3 fruit fly cellular contexts compared by ENCODE assay signal in genomic region chr3R:26956376-26957062, dm6.
TF ChIP-seq lines count a peak whose summit lies in the region.

No protein-coding gene starts in this region.

- TF ChIP-seq CTCF in S2 (optimal IDR thresholded peaks at IDR 0.05; lab: Kevin White, UChicago): peak; percentile 82 to 83
- peak; percentile 88 for TF ChIP-seq CTCF in whole organism, embryonic (GFP tag; optimal IDR thresholded peaks at IDR 0.05; lab: Kevin White, UChicago)

TF ChIP-seq in whole organism, embryonic, 481 proteins besides CTCF, POLR2A, EP300 and RAD21 (continues in another document):
- no peak for TF ChIP-seq salm (tag; optimal IDR thresholded peaks at IDR 0.05; lab: Kevin White, UChicago)
- TF ChIP-seq CG16863 (GFP tag; optimal IDR thresholded peaks at IDR 0.05; lab: Kevin White, UChicago): no peak
- no peak for TF ChIP-seq CG12104 (GFP tag; optimal IDR thresholded peaks at IDR 0.05; lab: Kevin White, UChicago)
- TF ChIP-seq dmrt11E (tag; optimal IDR thresholded peaks at IDR 0.05; lab: Kevin White, UChicago): no peak
- TF ChIP-seq CG6272 (GFP tag; IDR thresholded peaks at IDR 0.05; lab: Robert Waterston, UW): 0 out of 2 replicates have a peak, but pooled peaks have one; percentile 11
- TF ChIP-seq CG14050 (GFP tag; IDR thresholded peaks at IDR 0.05; lab: Robert Waterston, UW): no peak
- no peak for TF ChIP-seq pzg (GFP tag; optimal IDR thresholded peaks at IDR 0.05; lab: Kevin White, UChicago)
- TF ChIP-seq CG5245 (GFP tag; optimal IDR thresholded peaks at IDR 0.05; lab: Kevin White, UChicago): no peak
- TF ChIP-seq CG33213 (GFP tag; optimal IDR thresholded peaks at IDR 0.05; lab: Kevin White, UChicago): no peak
- no peak for TF ChIP-seq crc (GFP tag; optimal IDR thresholded peaks at IDR 0.05; lab: Kevin White, UChicago)
- no peak for TF ChIP-seq CG10366 (GFP tag; IDR thresholded peaks at IDR 0.05; lab: Robert Waterston, UW)
- TF ChIP-seq GATAe (GFP tag; conservative IDR thresholded peaks at IDR 0.05; lab: Robert Waterston, UW): no peak
- no peak for TF ChIP-seq CG2116 (GFP tag; optimal IDR thresholded peaks at IDR 0.05; lab: Kevin White, UChicago)
- TF ChIP-seq Gsc (GFP tag; IDR thresholded peaks at IDR 0.05; lab: Robert Waterston, UW): no peak
- TF ChIP-seq ranshi (GFP tag; IDR thresholded peaks at IDR 0.05; lab: Robert Waterston, UW): no peak
- no peak for TF ChIP-seq Fer2 (tag; optimal IDR thresholded peaks at IDR 0.05; lab: Kevin White, UChicago)
- TF ChIP-seq CG6689 (GFP tag; IDR thresholded peaks at IDR 0.05; lab: Robert Waterston, UW): no peak
- no peak for TF ChIP-seq CG11696 (GFP tag; IDR thresholded peaks at IDR 0.05; lab: Robert Waterston, UW)
- TF ChIP-seq E2f1 (GFP tag; IDR thresholded peaks at IDR 0.05; lab: Robert Waterston, UW): no peak
- TF ChIP-seq CG4360 (GFP tag; IDR thresholded peaks at IDR 0.05; lab: Robert Waterston, UW): no peak
- no peak for TF ChIP-seq otp (GFP tag; IDR thresholded peaks at IDR 0.05; lab: Robert Waterston, UW)
- no peak for TF ChIP-seq Hmx (GFP tag; optimal IDR thresholded peaks at IDR 0.05; lab: Kevin White, UChicago)
- TF ChIP-seq CG1233 (GFP tag; optimal IDR thresholded peaks at IDR 0.05; lab: Kevin White, UChicago): peak; percentile 21
- TF ChIP-seq Doc2 (GFP tag; IDR thresholded peaks at IDR 0.05; lab: Robert Waterston, UW): no peak
- TF ChIP-seq CHES-1-like (GFP tag; optimal IDR thresholded peaks at IDR 0.05; lab: Kevin White, UChicago): no peak
- no peak for TF ChIP-seq Doc3 (GFP tag; IDR thresholded peaks at IDR 0.05; lab: Robert Waterston, UW; ENCODE audit: partially characterized antibody)
- no peak for TF ChIP-seq CG11695 (GFP tag; IDR thresholded peaks at IDR 0.05; lab: Robert Waterston, UW)
- TF ChIP-seq pnt (GFP tag; optimal IDR thresholded peaks at IDR 0.05; lab: Kevin White, UChicago): no peak
- no peak for TF ChIP-seq CG16815 (GFP tag; optimal IDR thresholded peaks at IDR 0.05; lab: Kevin White, UChicago)
- TF ChIP-seq chif (GFP tag; optimal IDR thresholded peaks at IDR 0.05; lab: Kevin White, UChicago): no peak
- no peak; the same call in 2 of the 3 replicates for TF ChIP-seq ci (GFP tag; IDR thresholded peaks at IDR 0.05; lab: Robert Waterston, UW)
- TF ChIP-seq CG3281 (GFP tag; optimal IDR thresholded peaks at IDR 0.05; lab: Kevin White, UChicago): no peak
- TF ChIP-seq Trl (optimal IDR thresholded peaks at IDR 0.05; lab: Kevin White, UChicago): no peak
- TF ChIP-seq Trl (GFP tag; optimal IDR thresholded peaks at IDR 0.05; lab: Kevin White, UChicago): no peak
- no peak for TF ChIP-seq Hr3 (GFP tag; optimal IDR thresholded peaks at IDR 0.05; lab: Kevin White, UChicago)
- no peak for TF ChIP-seq Hr78 (GFP tag; optimal IDR thresholded peaks at IDR 0.05; lab: Kevin White, UChicago)
- no peak for TF ChIP-seq CG7556 (GFP tag; optimal IDR thresholded peaks at IDR 0.05; lab: Kevin White, UChicago)
- no peak for TF ChIP-seq CG2199 (GFP tag; IDR thresholded peaks at IDR 0.05; lab: Robert Waterston, UW)
- TF ChIP-seq CG17361 (GFP tag; IDR thresholded peaks at IDR 0.05; lab: Robert Waterston, UW): 0 out of 3 replicates have a peak, but pooled peaks have one; percentile 18
- TF ChIP-seq unpg (GFP tag; optimal IDR thresholded peaks at IDR 0.05; lab: Kevin White, UChicago): no peak
- no peak for TF ChIP-seq CG34376 (GFP tag; optimal IDR thresholded peaks at IDR 0.05; lab: Kevin White, UChicago)
- TF ChIP-seq lilli (GFP tag; optimal IDR thresholded peaks at IDR 0.05; lab: Kevin White, UChicago): no peak
- TF ChIP-seq rib (GFP tag; IDR thresholded peaks at IDR 0.05; lab: Robert Waterston, UW): no peak
- TF ChIP-seq jigr1 (GFP tag; IDR thresholded peaks at IDR 0.05; lab: Robert Waterston, UW): no peak
- no peak for TF ChIP-seq CG4282 (GFP tag; optimal IDR thresholded peaks at IDR 0.05; lab: Kevin White, UChicago)
- no peak for TF ChIP-seq knrl (GFP tag; IDR thresholded peaks at IDR 0.05; lab: Robert Waterston, UW; ENCODE audit: partially characterized antibody)
- no peak for TF ChIP-seq CG30403 (GFP tag; optimal IDR thresholded peaks at IDR 0.05; lab: Kevin White, UChicago)

TF ChIP-seq in whole organism, prepupa, 60 proteins besides CTCF, POLR2A, EP300 and RAD21:
- no peak for TF ChIP-seq Gug (GFP tag; IDR thresholded peaks at IDR 0.05; lab: Robert Waterston, UW)
- peak; percentile 21 for TF ChIP-seq Eip78C (GFP tag; lab: Kevin White, UChicago)
- no peak for TF ChIP-seq CG6854 (GFP tag; optimal IDR thresholded peaks at IDR 0.05; lab: Kevin White, UChicago)
- TF ChIP-seq acj6 (GFP tag; optimal IDR thresholded peaks at IDR 0.05; lab: Kevin White, UChicago): no peak
- TF ChIP-seq Eip93F (GFP tag; optimal IDR thresholded peaks at IDR 0.05; lab: Kevin White, UChicago): no peak
- peak; percentile 10 for TF ChIP-seq svp (GFP tag; lab: Kevin White, UChicago)
- TF ChIP-seq CG4318 (GFP tag; optimal IDR thresholded peaks at IDR 0.05; lab: Kevin White, UChicago): no peak
- TF ChIP-seq Hr38 (GFP tag; optimal IDR thresholded peaks at IDR 0.05; lab: Kevin White, UChicago): no peak
